Worm (Caenorhabditis elegans) whole organism, L4 larva: ENCODE data around the gene M03B6.3.

Experiments
- F37D6.2 ChIP-seq: sonication (generic microtip); optimal IDR thresholded peaks from 2 replicates; lab custom pipeline; 2016; ENCODE audit warnings: mild to moderate bottlenecking, missing genetic modification characterization, missing compliant biosample characterization
- aha-1 ChIP-seq: fragments of 150-350 bp; peaks from one replicate; lab custom pipeline; 2014; ENCODE audit warnings: missing biosample characterization, missing genetic modification characterization
- ceh-82 ChIP-seq: sonication (generic microtip); optimal IDR thresholded peaks from 2 replicates; lab custom pipeline; 2017; ENCODE audit warnings: missing biosample characterization, missing genetic modification characterization
- ces-1 ChIP-seq: fragments of 150-350 bp; sonication (generic microtip); optimal IDR thresholded peaks from 4 replicates; lab custom pipeline; 2014; ENCODE audit warnings: missing biosample characterization, missing genetic modification reagents, missing genetic modification characterization
- cey-2 ChIP-seq: sonication (generic microtip); optimal IDR thresholded peaks from 3 replicates; lab custom pipeline; 2017; ENCODE audit warnings: missing genetic modification characterization, mild to moderate bottlenecking, missing compliant biosample characterization, antibody characterized with exemption, borderline replicate concordance; ENCODE audit not compliant: insufficient read depth
- madf-9 ChIP-seq: fragments of 200-800 bp; sonication (Bioruptor generic); conservative IDR thresholded peaks from 2 replicates; pipeline ENCODE4 v1.3.6; 2022; ENCODE audit warnings: missing genetic modification reagents, missing genetic modification characterization, missing compliant biosample characterization
- nhr-10 ChIP-seq: fragments of 150-350 bp; optimal IDR thresholded peaks from 2 replicates; lab custom pipeline; 2014; ENCODE audit warnings: missing biosample characterization, missing genetic modification characterization
- pha-4 ChIP-seq, 2 experiments: fragments of 150-350 bp in 1 of 2; fragments of 200-800 bp in 1 of 2; sonication (Bioruptor generic) in 1 of 2; IDR thresholded peaks in 1 of 2; optimal IDR thresholded peaks in 1 of 2; 2 replicates each; pipeline versions ENCODE4 v1.3.6 to Lab custom; 2014 to 2022; ENCODE audit warnings: missing genetic modification characterization in 2 of 2, missing genetic modification reagents in 2 of 2, missing biosample characterization in 1 of 2, missing compliant biosample characterization in 1 of 2

- TF ChIP-seq nhr-10 (tag; lab: Kevin White, UChicago): no peak
- TF ChIP-seq ceh-82: no peak
- TF ChIP-seq pha-4 (GFP tag; IDR thresholded peaks at IDR 0.05; lab: Robert Waterston, UW): no peak
- TF ChIP-seq pha-4 (tag; optimal IDR thresholded peaks at IDR 0.05; lab: Kevin White, UChicago): no peak
- TF ChIP-seq madf-9 (GFP tag; lab: Robert Waterston, UW): no peak
- no peak for TF ChIP-seq cey-2 (tag; lab: Kevin White, UChicago)
- no peak for TF ChIP-seq aha-1 (tag; lab: Kevin White, UChicago)
- TF ChIP-seq ces-1 (GFP tag; lab: Kevin White, UChicago): no peak
- no peak for TF ChIP-seq F37D6.2 (tag; lab: Kevin White, UChicago)
These were observed 12.5 kb downstream of the M03B6.3 start for ce11 chrX:13851590-13851989.
